Fruit fly (Drosophila melanogaster) whole organism, embryonic: ENCODE results near the gene CG31275.
A peak's percentile ranks its signal among the peaks of the same experiment; 100 is the strongest.

Experiments
- Abd-B ChIP-seq: fragments of 200-800 bp; sonication (Bioruptor generic); optimal IDR thresholded peaks from 2 replicates; lab custom pipeline; 2018; ENCODE audit warnings: missing biosample characterization, mild to moderate bottlenecking, missing genetic modification characterization, moderate library complexity
- CG10979 ChIP-seq: fragments of 200-800 bp; sonication (Bioruptor generic); optimal IDR thresholded peaks from 2 replicates; lab custom pipeline; 2018; ENCODE audit warnings: missing biosample characterization, mild to moderate bottlenecking, missing genetic modification characterization, moderate library complexity
- CG12155 ChIP-seq: fragments of 200-800 bp; sonication (Bioruptor generic); optimal IDR thresholded peaks from 3 replicates; lab custom pipeline; 2016; ENCODE audit warnings: missing biosample characterization, missing genetic modification characterization
- CG13775 ChIP-seq: fragments of 200-800 bp; sonication (Bioruptor generic); optimal IDR thresholded peaks from 3 replicates; lab custom pipeline; 2017; ENCODE audit warnings: missing biosample characterization, mild to moderate bottlenecking, missing genetic modification characterization
- CG14710 ChIP-seq: fragments of 200-800 bp; sonication (Bioruptor generic); optimal IDR thresholded peaks from 3 replicates; lab custom pipeline; 2019; ENCODE audit warnings: missing biosample characterization, mild to moderate bottlenecking, missing genetic modification characterization, moderate library complexity
- CG15011 ChIP-seq: fragments of 200-800 bp; sonication (Bioruptor generic); optimal IDR thresholded peaks from 3 replicates; lab custom pipeline; 2018; ENCODE audit warnings: missing biosample characterization, mild to moderate bottlenecking, missing genetic modification characterization
- CG15479 ChIP-seq: fragments of 200-800 bp; sonication (Bioruptor generic); optimal IDR thresholded peaks from 3 replicates; lab custom pipeline; 2019; ENCODE audit warnings: missing biosample characterization, mild to moderate bottlenecking, missing genetic modification characterization, moderate library complexity
- CG17328 ChIP-seq: fragments of 200-800 bp; sonication (Bioruptor generic); IDR thresholded peaks from 2 replicates; pipeline ENCODE4 v1.3.6; 2022; ENCODE audit warnings: missing biosample characterization, missing genetic modification characterization
- CG18011 ChIP-seq: fragments of 200-800 bp; sonication (Bioruptor generic); optimal IDR thresholded peaks from 2 replicates; lab custom pipeline; 2017; ENCODE audit warnings: missing biosample characterization, missing genetic modification characterization, mild to moderate bottlenecking, moderate library complexity, missing genotype
- CG2129 ChIP-seq: fragments of 200-800 bp; sonication (Bioruptor generic); IDR thresholded peaks from 2 replicates; pipeline ENCODE4 v1.3.6; 2022; ENCODE audit warnings: missing biosample characterization, missing genetic modification characterization; ENCODE audit not compliant: partially characterized antibody
- CG3847 ChIP-seq: fragments of 200-800 bp; sonication (Bioruptor generic); IDR thresholded peaks from 2 replicates; pipeline ENCODE4 v1.3.6; 2022; ENCODE audit warnings: missing biosample characterization, missing genetic modification characterization
- CG42726 ChIP-seq: fragments of 200-800 bp; sonication (Bioruptor generic); IDR thresholded peaks from 2 replicates; pipeline ENCODE4 v1.3.6; 2022; ENCODE audit warnings: missing biosample characterization, missing genetic modification characterization; ENCODE audit not compliant: partially characterized antibody
- CG4617 ChIP-seq: fragments of 200-800 bp; sonication (Bioruptor generic); optimal IDR thresholded peaks from 3 replicates; lab custom pipeline; 2016; ENCODE audit warnings: missing biosample characterization, missing genetic modification characterization, borderline replicate concordance
- CG6683 ChIP-seq: fragments of 200-800 bp; sonication (Bioruptor generic); optimal IDR thresholded peaks from 2 replicates; lab custom pipeline; 2017; ENCODE audit warnings: missing biosample characterization, mild to moderate bottlenecking, missing genetic modification characterization, missing genetic modification reagents
- CG7271 ChIP-seq: fragments of 200-800 bp; sonication (Bioruptor generic); optimal IDR thresholded peaks from 2 replicates; lab custom pipeline; 2018; ENCODE audit warnings: missing biosample characterization, mild to moderate bottlenecking, missing genetic modification characterization, moderate library complexity
- CG9215 ChIP-seq: fragments of 200-800 bp; sonication (Bioruptor generic); IDR thresholded peaks from 2 replicates; pipeline ENCODE4 v1.3.6; 2022; ENCODE audit warnings: missing biosample characterization, missing genetic modification characterization
- CTCF ChIP-seq: fragments of 200-800 bp; sonication (Bioruptor generic); optimal IDR thresholded peaks from 2 replicates; lab custom pipeline; 2017; ENCODE audit warnings: missing biosample characterization, mild to moderate bottlenecking, missing genetic modification characterization, moderate library complexity
- Chrac-16 ChIP-seq: fragments of 200-800 bp; sonication (Bioruptor generic); optimal IDR thresholded peaks from 3 replicates; lab custom pipeline; 2016; ENCODE audit warnings: missing biosample characterization, missing genetic modification characterization
- Ets65A ChIP-seq: fragments of 200-800 bp; sonication (Bioruptor generic); peaks from one replicate; lab custom pipeline; 2016; ENCODE audit warnings: missing biosample characterization, missing genetic modification characterization
- Ets97D ChIP-seq: fragments of 200-800 bp; sonication (Bioruptor generic); optimal IDR thresholded peaks from 3 replicates; lab custom pipeline; 2016; ENCODE audit warnings: missing biosample characterization, missing genetic modification characterization
- Gsc ChIP-seq: fragments of 200-800 bp; sonication (Bioruptor generic); IDR thresholded peaks from 2 replicates; pipeline ENCODE4 v1.3.6; 2022; ENCODE audit warnings: missing biosample characterization, missing genetic modification characterization
- HLHmδ ChIP-seq: fragments of 200-800 bp; sonication (Bioruptor generic); optimal IDR thresholded peaks from 2 replicates; lab custom pipeline; 2018; ENCODE audit warnings: missing biosample characterization, mild to moderate bottlenecking, missing genetic modification characterization, moderate library complexity
- Hmr ChIP-seq: fragments of 200-800 bp; sonication (Bioruptor generic); optimal IDR thresholded peaks from 3 replicates; lab custom pipeline; 2017; ENCODE audit warnings: mild to moderate bottlenecking, missing biosample characterization, missing genetic modification reagents, missing genetic modification characterization
- MTF-1 ChIP-seq: fragments of 200-800 bp; sonication (Bioruptor generic); optimal IDR thresholded peaks from 2 replicates; lab custom pipeline; 2018; ENCODE audit warnings: missing biosample characterization, mild to moderate bottlenecking, missing genetic modification characterization, borderline replicate concordance
- Neu2 ChIP-seq: fragments of 200-800 bp; sonication (Bioruptor generic); optimal IDR thresholded peaks from 3 replicates; lab custom pipeline; 2016; ENCODE audit warnings: missing biosample characterization, missing genetic modification characterization, borderline replicate concordance
- Pdp1 ChIP-seq, 2 experiments: fragments of 200-800 bp; sonication (Bioruptor generic); optimal IDR thresholded peaks; 3 replicates each; lab custom pipeline; 2016; ENCODE audit warnings: missing biosample characterization in 2 of 2, missing genetic modification characterization in 2 of 2, mild to moderate bottlenecking in 1 of 2, moderate library complexity in 1 of 2
- Ssrp ChIP-seq: fragments of 200-800 bp; sonication (Bioruptor generic); optimal IDR thresholded peaks from 2 replicates; lab custom pipeline; 2018; ENCODE audit warnings: missing biosample characterization, mild to moderate bottlenecking, missing genetic modification characterization, moderate library complexity
- cad ChIP-seq: fragments of >200 bp; optimal IDR thresholded peaks from 2 replicates; lab custom pipeline; 2017; ENCODE audit warnings: missing biosample characterization, missing genetic modification characterization
- emc ChIP-seq: fragments of 200-800 bp; sonication (Bioruptor generic); optimal IDR thresholded peaks from 2 replicates; lab custom pipeline; 2016; ENCODE audit warnings: missing biosample characterization, missing genetic modification characterization
- fu2 ChIP-seq: fragments of 200-800 bp; sonication (Bioruptor generic); optimal IDR thresholded peaks from 2 replicates; lab custom pipeline; 2016; ENCODE audit warnings: missing biosample characterization, missing genetic modification characterization
- gcm2 ChIP-seq: fragments of 200-800 bp; sonication (Bioruptor generic); optimal IDR thresholded peaks from 2 replicates; lab custom pipeline; 2016; ENCODE audit warnings: missing biosample characterization, missing genetic modification characterization
- lbe ChIP-seq: fragments of 200-800 bp; sonication (Bioruptor generic); optimal IDR thresholded peaks from 2 replicates; lab custom pipeline; 2016; ENCODE audit warnings: missing biosample characterization, mild to moderate bottlenecking, missing genetic modification characterization
- mam ChIP-seq: fragments of 200-800 bp; sonication (Bioruptor generic); optimal IDR thresholded peaks from 3 replicates; lab custom pipeline; 2016; ENCODE audit warnings: missing biosample characterization, missing genetic modification characterization
- pfk ChIP-seq: fragments of 200-800 bp; sonication (Bioruptor generic); optimal IDR thresholded peaks from 2 replicates; lab custom pipeline; 2018; ENCODE audit warnings: missing biosample characterization, mild to moderate bottlenecking, missing genetic modification characterization, moderate library complexity
- repo ChIP-seq: fragments of 200-800 bp; sonication (Bioruptor generic); optimal IDR thresholded peaks from 2 replicates; lab custom pipeline; 2016; ENCODE audit warnings: missing biosample characterization, missing genetic modification characterization
- seq ChIP-seq: fragments of 200-800 bp; sonication (Bioruptor generic); IDR thresholded peaks from 2 replicates; pipeline ENCODE4 v1.3.6; 2022; ENCODE audit warnings: missing biosample characterization, missing genetic modification characterization
- sim ChIP-seq: fragments of 200-800 bp; sonication (Bioruptor generic); IDR thresholded peaks from 2 replicates; pipeline ENCODE4 v1.3.6; 2022; ENCODE audit warnings: missing biosample characterization, missing genetic modification characterization
- tll ChIP-seq, 2 experiments: fragments of 200-800 bp in 1 of 2; fragments of >200 bp in 1 of 2; sonication (Bioruptor generic) in 1 of 2; optimal IDR thresholded peaks; 2 replicates each; lab custom pipeline; 2017 to 2019; ENCODE audit warnings: missing biosample characterization in 2 of 2, missing genetic modification characterization in 2 of 2, mild to moderate bottlenecking in 1 of 2, moderate library complexity in 1 of 2
- trem ChIP-seq: fragments of 200-800 bp; optimal IDR thresholded peaks from 3 replicates; lab custom pipeline; 2019; ENCODE audit warnings: missing biosample characterization, mild to moderate bottlenecking, missing genetic modification characterization, moderate library complexity
- twi ChIP-seq: fragments of 200-800 bp; optimal IDR thresholded peaks from 2 replicates; lab custom pipeline; 2019; ENCODE audit warnings: missing biosample characterization, mild to moderate bottlenecking, missing genetic modification characterization, moderate library complexity
- zen ChIP-seq: fragments of 200-800 bp; sonication (Bioruptor generic); optimal IDR thresholded peaks from 3 replicates; lab custom pipeline; 2018; ENCODE audit warnings: missing biosample characterization, mild to moderate bottlenecking, missing genetic modification characterization, moderate library complexity

Gene CG31275

dm6 chr3R:16702810-16703209, 48.3 kb downstream of the CG31275 start (continued):
- TF ChIP-seq seq (GFP tag; lab: Robert Waterston, UW) (peak; percentile 87), Pdp1 (GFP tag; optimal IDR thresholded peaks at IDR 0.05; lab: Kevin White, UChicago) (peak in 1 of 2 experiments; percentile 42), CTCF (GFP tag; lab: Kevin White, UChicago) (no peak), CG15479 (peak; percentile 61), CG10979 (no peak)

- TF ChIP-seq Abd-B (GFP tag; lab: Kevin White, UChicago) (no peak), repo (GFP tag; lab: Kevin White, UChicago) (no peak), Hmr (GFP tag; lab: Kevin White, UChicago) (no peak), trem (tag; lab: Kevin White, UChicago) (no peak), CG42726 (GFP tag; lab: Robert Waterston, UW) (no peak), CG17328 (GFP tag; lab: Robert Waterston, UW) (no peak), CG14710 (no peak), CG15011 (GFP tag; lab: Kevin White, UChicago) (no peak), fu2 (GFP tag; lab: Kevin White, UChicago) (no peak), tll (GFP tag; optimal IDR thresholded peaks at IDR 0.05; lab: Kevin White, UChicago) (peak in 1 of 2 experiments; percentile 94), Neu2 (GFP tag; lab: Kevin White, UChicago) (peak; percentile 84), CG12155 (GFP tag; lab: Kevin White, UChicago) (no peak), mam (GFP tag; lab: Kevin White, UChicago) (no peak), CG13775 (GFP tag; lab: Kevin White, UChicago) (no peak), CG3847 (GFP tag; lab: Robert Waterston, UW) (no peak), twi (tag; lab: Kevin White, UChicago) (peak; percentile 29), emc (GFP tag; lab: Kevin White, UChicago) (no peak), HLHmδ (no peak), pfk (GFP tag; lab: Kevin White, UChicago) (no peak), CG4617 (GFP tag; lab: Kevin White, UChicago) (no peak), CG6683 (GFP tag; lab: Kevin White, UChicago) (no peak), CG9215 (GFP tag; lab: Robert Waterston, UW) (no peak), Ets97D (GFP tag; lab: Kevin White, UChicago) (no peak), CG18011 (GFP tag; lab: Kevin White, UChicago) (no peak), lbe (no peak), CG2129 (GFP tag; lab: Robert Waterston, UW) (no peak), Ets65A (GFP tag; lab: Kevin White, UChicago) (peak; percentile 2), CG7271 (peak; percentile 73), CTCF (GFP tag; lab: Kevin White, UChicago) (no peak), sim (GFP tag; lab: Robert Waterston, UW) (0 out of 2 replicates have a peak, but pooled peaks have one; percentile 18), gcm2 (GFP tag; lab: Kevin White, UChicago) (no peak), CG15479 (peak; percentile 72), MTF-1 (no peak), zen (tag; lab: Kevin White, UChicago) (peak; percentile 89), Gsc (GFP tag; lab: Robert Waterston, UW) (no peak), cad (GFP tag; lab: Kevin White, UChicago) (peak; percentile 94), Ssrp (tag; lab: Kevin White, UChicago) (no peak), Chrac-16 (no peak)
These were observed 50.2 kb downstream of the CG31275 start for dm6 chr3R:16700915-16701314.
